Worm (Caenorhabditis elegans): ENCODE data around the gene Y39A1A.24.

Gene Y39A1A.24

ce11 chrIII:10628360-10628759 lies 15.9 kb downstream of the Y39A1A.24 start:
- TF ChIP-seq unc-120 (tag; optimal IDR thresholded peaks at IDR 0.05; ENCODE audit: poor library complexity, severe bottlenecking) (no peak), ceh-39 (tag; optimal IDR thresholded peaks at IDR 0.05) (no peak), nhr-12 (tag; optimal IDR thresholded peaks at IDR 0.05) (no peak), tbx-8 (GFP tag; optimal IDR thresholded peaks at IDR 0.05) (no peak), lsy-2 (tag; optimal IDR thresholded peaks at IDR 0.05) (no peak), cnd-1 (tag; optimal IDR thresholded peaks at IDR 0.05) (no peak), ces-1 (GFP tag; optimal IDR thresholded peaks at IDR 0.05) (peak; percentile 39), ham-2 (GFP tag; optimal IDR thresholded peaks at IDR 0.05) (no peak), nhr-28 (tag; optimal IDR thresholded peaks at IDR 0.05) (no peak), hlh-1 (tag; optimal IDR thresholded peaks at IDR 0.05) (peak; percentile 14), blmp-1 (tag; optimal IDR thresholded peaks at IDR 0.05) (no peak), sem-2 (GFP tag; optimal IDR thresholded peaks at IDR 0.05) (no peak)

DNA sequence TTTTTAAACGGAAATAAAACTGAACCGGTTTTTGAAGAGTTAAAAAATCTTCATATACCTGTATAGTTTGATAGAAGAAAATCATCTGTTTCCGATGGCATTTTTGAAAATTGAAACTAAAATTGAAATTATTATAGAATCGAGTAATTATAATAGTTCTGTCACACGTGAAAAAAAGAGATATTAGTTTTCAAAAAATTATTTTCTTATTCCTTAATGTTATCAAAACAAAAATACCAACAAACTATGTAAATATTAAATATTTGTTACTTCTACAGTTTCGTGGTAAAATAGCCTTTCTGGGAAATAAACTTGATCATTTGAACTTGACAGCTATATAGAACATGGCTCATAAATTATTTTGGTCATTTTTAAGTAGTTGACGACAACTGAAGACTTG lies 16.6 kb downstream of the Y39A1A.24 start, which contains the start of gene swt-4:
Gene swt-4 (minus strand): TSS at position 101 of the 400 bp plus-strand sequence.
- TF ChIP-seq nhr-2 (tag; optimal IDR thresholded peaks at IDR 0.05) (no peak), lin-13 (tag; optimal IDR thresholded peaks at IDR 0.05) (no peak), unc-120 (tag; optimal IDR thresholded peaks at IDR 0.05; ENCODE audit: poor library complexity, severe bottlenecking) (no peak), zip-8 (tag; optimal IDR thresholded peaks at IDR 0.05) (no peak), nhr-237 (tag; optimal IDR thresholded peaks at IDR 0.05) (no peak), sptf-1 (tag; optimal IDR thresholded peaks at IDR 0.05) (no peak), ceh-43 (GFP tag; optimal IDR thresholded peaks at IDR 0.05) (no peak), ceh-39 (tag; optimal IDR thresholded peaks at IDR 0.05) (no peak), lsy-2 (tag; optimal IDR thresholded peaks at IDR 0.05) (no peak), ham-2 (GFP tag; optimal IDR thresholded peaks at IDR 0.05) (no peak), drap-1 (GFP tag; optimal IDR thresholded peaks at IDR 0.05) (no peak), bed-3 (GFP tag; optimal IDR thresholded peaks at IDR 0.05) (no peak), nhr-28 (tag; optimal IDR thresholded peaks at IDR 0.05) (no peak)

ce11 chrIII:10629795-10630194 lies 17.4 kb downstream of the Y39A1A.24 start:
- no peak for TF ChIP-seq M03D4.4 (tag; optimal IDR thresholded peaks at IDR 0.05)
- TF ChIP-seq elt-3 (tag; optimal IDR thresholded peaks at IDR 0.05), result no peak
- TF ChIP-seq ham-2 (GFP tag; optimal IDR thresholded peaks at IDR 0.05), result no peak
- no peak for TF ChIP-seq nhr-28 (tag; optimal IDR thresholded peaks at IDR 0.05)
- no peak for TF ChIP-seq blmp-1 (tag; optimal IDR thresholded peaks at IDR 0.05)
- no peak for TF ChIP-seq ces-1 (GFP tag; optimal IDR thresholded peaks at IDR 0.05)
- TF ChIP-seq lsy-2 (tag; optimal IDR thresholded peaks at IDR 0.05), result no peak
- TF ChIP-seq nhr-76 (tag; optimal IDR thresholded peaks at IDR 0.05), result no peak
- TF ChIP-seq sptf-1 (tag; optimal IDR thresholded peaks at IDR 0.05), result no peak

- TF ChIP-seq unc-120 (tag; optimal IDR thresholded peaks at IDR 0.05; ENCODE audit: poor library complexity, severe bottlenecking) (no peak), sem-2 (GFP tag; optimal IDR thresholded peaks at IDR 0.05) (no peak), mls-2 (tag; optimal IDR thresholded peaks at IDR 0.05) (no peak), nhr-12 (tag; optimal IDR thresholded peaks at IDR 0.05) (no peak), snpc-4 (tag; optimal IDR thresholded peaks at IDR 0.05) (no peak), bed-3 (GFP tag; optimal IDR thresholded peaks at IDR 0.05) (no peak), zip-8 (tag; optimal IDR thresholded peaks at IDR 0.05) (no peak), nhr-76 (tag; optimal IDR thresholded peaks at IDR 0.05) (no peak), flh-1 (GFP tag; optimal IDR thresholded peaks at IDR 0.05) (no peak)
These were observed 19.6 kb downstream of the Y39A1A.24 start for ce11 chrIII:10631870-10632509.

DNA sequence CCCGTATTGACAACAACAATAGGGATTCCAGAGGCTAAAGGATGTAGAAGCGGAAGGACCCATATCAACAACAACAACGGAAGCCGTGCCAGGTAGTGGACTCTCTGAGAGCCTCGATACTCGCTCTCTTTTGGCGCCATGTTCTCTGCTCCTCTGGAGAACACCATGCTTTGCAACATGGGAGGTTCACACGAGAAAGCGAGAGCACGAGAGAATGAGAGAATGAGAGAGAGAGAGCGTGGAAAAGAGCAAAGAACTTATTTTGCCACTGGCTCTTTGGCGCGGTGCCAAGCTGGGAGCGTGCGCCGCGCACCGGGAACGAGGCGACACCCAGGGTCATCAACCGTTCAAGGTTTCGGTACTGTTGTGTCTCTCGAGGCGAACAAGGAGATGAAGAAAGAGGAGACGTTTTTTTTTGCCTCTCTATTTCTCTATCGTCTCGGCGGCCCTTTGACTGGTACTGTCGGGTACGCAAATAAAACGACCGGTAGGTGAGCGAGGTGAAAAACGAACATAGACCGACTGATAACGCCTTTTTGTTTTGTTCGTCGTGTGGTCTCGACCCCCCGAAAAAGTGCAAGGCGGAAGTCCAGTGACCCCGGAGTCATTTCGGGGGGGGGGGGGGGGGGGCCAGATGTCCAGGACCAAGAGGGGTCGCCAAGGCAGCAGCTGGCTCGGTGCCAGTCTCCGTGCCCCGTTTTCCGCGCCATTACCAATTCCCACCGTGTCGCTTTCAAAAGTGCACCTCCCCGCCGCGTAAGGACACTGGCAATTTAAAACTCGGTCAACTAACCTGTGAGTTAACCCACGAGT lies 20.4 kb downstream of the Y39A1A.24 start, which contains the start of gene Y39A1A.10:
Gene Y39A1A.10 (plus strand): TSS at position 139 of the 813 bp plus-strand sequence.
- peak; percentile 25 for TF ChIP-seq mls-2 (tag; optimal IDR thresholded peaks at IDR 0.05)
- no peak for TF ChIP-seq snpc-4 (tag; optimal IDR thresholded peaks at IDR 0.05)
- no peak for TF ChIP-seq lin-13 (tag; optimal IDR thresholded peaks at IDR 0.05)
- TF ChIP-seq sptf-1 (tag; optimal IDR thresholded peaks at IDR 0.05), result peak; percentile 25

DNA sequence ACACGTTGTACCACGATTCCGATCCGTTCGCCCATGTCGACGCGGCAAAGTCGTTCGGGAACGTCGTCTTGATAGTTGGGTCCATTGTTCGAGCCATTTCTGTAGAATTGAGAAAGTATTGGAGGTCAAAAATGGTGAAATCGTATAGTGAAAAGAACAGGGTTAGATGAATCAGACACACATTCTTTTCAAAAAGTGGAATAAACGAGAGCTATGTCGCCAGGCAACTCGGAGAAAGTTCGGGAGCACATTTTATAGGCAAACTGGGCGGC lies 20.9 kb downstream of the Y39A1A.24 start, which contains the start of gene Y39A1A.9:
Gene Y39A1A.9 (minus strand): TSS at position 99 of the 272 bp plus-strand sequence.
- TF ChIP-seq bed-3 (GFP tag; optimal IDR thresholded peaks at IDR 0.05) (no peak), ham-2 (GFP tag; optimal IDR thresholded peaks at IDR 0.05) (no peak), lin-32 (GFP tag; optimal IDR thresholded peaks at IDR 0.05) (no peak), blmp-1 (tag; optimal IDR thresholded peaks at IDR 0.05) (no peak), sem-2 (GFP tag; optimal IDR thresholded peaks at IDR 0.05) (no peak), M03D4.4 (tag; optimal IDR thresholded peaks at IDR 0.05) (no peak), mab-5 (tag; optimal IDR thresholded peaks at IDR 0.05) (no peak), elt-3 (tag; optimal IDR thresholded peaks at IDR 0.05) (no peak), zip-8 (tag; optimal IDR thresholded peaks at IDR 0.05) (no peak), mls-2 (tag; optimal IDR thresholded peaks at IDR 0.05) (no peak), unc-120 (tag; optimal IDR thresholded peaks at IDR 0.05; ENCODE audit: poor library complexity, severe bottlenecking) (no peak), nhr-76 (tag; optimal IDR thresholded peaks at IDR 0.05) (no peak), nhr-237 (tag; optimal IDR thresholded peaks at IDR 0.05) (no peak), snpc-4 (tag; optimal IDR thresholded peaks at IDR 0.05) (no peak), tbx-8 (GFP tag; optimal IDR thresholded peaks at IDR 0.05) (no peak), nhr-12 (tag; optimal IDR thresholded peaks at IDR 0.05) (no peak), cnd-1 (tag; optimal IDR thresholded peaks at IDR 0.05) (no peak), mep-1 (tag; optimal IDR thresholded peaks at IDR 0.05) (no peak), unc-62 (GFP tag; optimal IDR thresholded peaks at IDR 0.05) (no peak), ztf-11 (tag; optimal IDR thresholded peaks at IDR 0.05) (no peak)
